Worm (Caenorhabditis elegans) whole organism, L1 larva: ENCODE measurements around the gene B0252.8.

Experiments
- C04F5.9 ChIP-seq: sonication (generic microtip); optimal IDR thresholded peaks from 2 replicates; lab custom pipeline; 2016; ENCODE audit warnings: missing genetic modification characterization, missing compliant biosample characterization
- C16A3.4 ChIP-seq: fragments of 150-350 bp; optimal IDR thresholded peaks from 2 replicates; lab custom pipeline; 2014; ENCODE audit warnings: missing biosample characterization, missing genetic modification characterization
- F16B12.6 ChIP-seq: fragments of 150-350 bp; optimal IDR thresholded peaks from 2 replicates; lab custom pipeline; 2014; ENCODE audit warnings: missing biosample characterization, missing genetic modification characterization
- alr-1 ChIP-seq: fragments of 200-800 bp; sonication (Bioruptor generic); optimal IDR thresholded peaks from 2 replicates; lab custom pipeline; 2018; ENCODE audit warnings: borderline replicate concordance, mild to moderate bottlenecking, missing genetic modification characterization, missing compliant biosample characterization
- blmp-1 ChIP-seq: fragments of 150-350 bp; optimal IDR thresholded peaks from 2 replicates; lab custom pipeline; 2014; ENCODE audit warnings: missing biosample characterization, missing genetic modification characterization
- ceh-63 ChIP-seq: fragments of 200-800 bp; sonication (Bioruptor generic); optimal IDR thresholded peaks from 2 replicates; lab custom pipeline; 2018; ENCODE audit warnings: mild to moderate bottlenecking, missing genetic modification characterization, missing compliant biosample characterization
- ceh-8 ChIP-seq: fragments of 200-800 bp; sonication (Bioruptor generic); optimal IDR thresholded peaks from 2 replicates; lab custom pipeline; 2018; ENCODE audit warnings: mild to moderate bottlenecking, missing genetic modification characterization, moderate library complexity, missing compliant biosample characterization
- ces-1 ChIP-seq: fragments of 150-350 bp; optimal IDR thresholded peaks from 2 replicates; lab custom pipeline; 2014; ENCODE audit warnings: missing biosample characterization, missing genetic modification reagents, missing genetic modification characterization
- dpl-1 ChIP-seq, 3 experiments: fragments of 150-350 bp in 2 of 3; sonication (generic microtip) in 1 of 3; optimal IDR thresholded peaks; 2 replicates each; lab custom pipeline; 2014 to 2017; ENCODE audit warnings: missing biosample characterization in 3 of 3, missing genetic modification characterization in 3 of 3, missing genetic modification reagents in 3 of 3
- dsc-1 ChIP-seq: sonication (generic microtip); optimal IDR thresholded peaks from 2 replicates; lab custom pipeline; 2016; ENCODE audit warnings: mild to moderate bottlenecking, missing genetic modification characterization, missing compliant biosample characterization
- efl-1 ChIP-seq, 4 experiments: fragments of 150-350 bp; optimal IDR thresholded peaks in 3 of 4; peaks in 1 of 4; 1 replicate in 1 of 4; 2 replicates in 3 of 4; lab custom pipeline; 2014; ENCODE audit warnings: missing biosample characterization in 2 of 4, missing genetic modification characterization in 2 of 4, missing genetic modification reagents in 2 of 4
- egl-13 ChIP-seq: sonication (generic microtip); optimal IDR thresholded peaks from 2 replicates; lab custom pipeline; 2016; ENCODE audit warnings: missing genotype, missing genetic modification reagents, missing genetic modification characterization, missing compliant biosample characterization
- egl-27 ChIP-seq, 2 experiments: fragments of 150-350 bp in 1 of 2; sonication (generic microtip); optimal IDR thresholded peaks; 3 replicates each; lab custom pipeline; 2017 to 2018; ENCODE audit warnings: missing biosample characterization in 2 of 2, missing genetic modification characterization in 2 of 2, missing genetic modification reagents in 2 of 2
- ets-5 ChIP-seq: fragments of 200-800 bp; sonication (Bioruptor generic); IDR thresholded peaks from 2 replicates; pipeline ENCODE4 v1.3.6; 2022; ENCODE audit warnings: missing genetic modification characterization, missing compliant biosample characterization
- fkh-10 ChIP-seq: sonication (generic microtip); optimal IDR thresholded peaks from 2 replicates; lab custom pipeline; 2017; ENCODE audit warnings: missing biosample characterization, missing genetic modification reagents, missing genetic modification characterization
- fkh-8 ChIP-seq: sonication (generic microtip); optimal IDR thresholded peaks from 2 replicates; lab custom pipeline; 2016; ENCODE audit warnings: mild to moderate bottlenecking, missing genetic modification characterization, missing compliant biosample characterization
- grh-1 ChIP-seq: fragments of 200-800 bp; sonication (Bioruptor generic); IDR thresholded peaks from 2 replicates; pipeline ENCODE4 v1.3.6; 2022; ENCODE audit warnings: missing genetic modification reagents, missing genetic modification characterization, missing compliant biosample characterization
- hlh-4 ChIP-seq: sonication (generic microtip); optimal IDR thresholded peaks from 2 replicates; lab custom pipeline; 2016; ENCODE audit warnings: mild to moderate bottlenecking, missing genetic modification characterization, missing compliant biosample characterization
- hpl-2 ChIP-seq: fragments of 150-350 bp; optimal IDR thresholded peaks from 2 replicates; lab custom pipeline; 2014; ENCODE audit warnings: missing biosample characterization, missing genetic modification reagents, missing genetic modification characterization
- isw-1 ChIP-seq: fragments of 200-800 bp; sonication (Bioruptor generic); IDR thresholded peaks from 2 replicates; pipeline ENCODE4 v1.3.6; 2022; ENCODE audit warnings: missing genetic modification characterization, missing compliant biosample characterization
- lin-14 ChIP-seq: fragments of 200-800 bp; sonication (Bioruptor generic); optimal IDR thresholded peaks from 2 replicates; lab custom pipeline; 2018; ENCODE audit warnings: mild to moderate bottlenecking, missing genetic modification characterization, moderate library complexity, missing compliant biosample characterization
- lin-35 ChIP-seq, 2 experiments: fragments of 150-350 bp; optimal IDR thresholded peaks; 2 replicates each; lab custom pipeline; 2014; ENCODE audit warnings: missing biosample characterization in 2 of 2, missing genetic modification characterization in 2 of 2, missing genetic modification reagents in 2 of 2
- mdl-1 ChIP-seq, 2 experiments: fragments of 150-350 bp; optimal IDR thresholded peaks; 2 replicates each; lab custom pipeline; 2014 to 2017; ENCODE audit warnings: missing biosample characterization in 2 of 2, missing genetic modification characterization in 2 of 2, inconsistent platforms in 1 of 2
- mef-2 ChIP-seq: fragments of 150-350 bp; optimal IDR thresholded peaks from 2 replicates; lab custom pipeline; 2014; ENCODE audit warnings: missing biosample characterization, missing genetic modification characterization
- mep-1 ChIP-seq: fragments of 150-350 bp; optimal IDR thresholded peaks from 2 replicates; lab custom pipeline; 2014; ENCODE audit warnings: missing biosample characterization, missing genetic modification characterization
- nhr-11 ChIP-seq: fragments of 150-350 bp; optimal IDR thresholded peaks from 2 replicates; lab custom pipeline; 2014; ENCODE audit warnings: missing biosample characterization, missing genetic modification characterization
- nhr-19 ChIP-seq: fragments of 200-800 bp; sonication (Bioruptor generic); conservative IDR thresholded peaks from 2 replicates; pipeline ENCODE4 v1.3.6; 2022; ENCODE audit warnings: missing genetic modification characterization, missing compliant biosample characterization
- nhr-20 ChIP-seq: sonication (generic microtip); optimal IDR thresholded peaks from 2 replicates; lab custom pipeline; 2016; ENCODE audit warnings: mild to moderate bottlenecking, missing genetic modification characterization, missing compliant biosample characterization
- nhr-47 ChIP-seq: sonication (generic microtip); optimal IDR thresholded peaks from 2 replicates; lab custom pipeline; 2016; ENCODE audit warnings: mild to moderate bottlenecking, missing genetic modification characterization, moderate library complexity, missing compliant biosample characterization
- nhr-71 ChIP-seq: sonication (generic microtip); optimal IDR thresholded peaks from 2 replicates; lab custom pipeline; 2016; ENCODE audit warnings: mild to moderate bottlenecking, missing genetic modification characterization, moderate library complexity, missing compliant biosample characterization
- nhr-84 ChIP-seq: sonication (generic microtip); optimal IDR thresholded peaks from 2 replicates; lab custom pipeline; 2017; ENCODE audit warnings: missing biosample characterization, missing genetic modification characterization
- nhr-85 ChIP-seq: sonication (generic microtip); peaks from one replicate; lab custom pipeline; 2016; ENCODE audit warnings: missing genetic modification characterization, inconsistent platforms, missing compliant biosample characterization
- nhr-90 ChIP-seq: sonication (generic microtip); optimal IDR thresholded peaks from 2 replicates; lab custom pipeline; 2016; ENCODE audit warnings: mild to moderate bottlenecking, missing genetic modification characterization, missing compliant biosample characterization; ENCODE audit not compliant: poor library complexity
- pax-3 ChIP-seq: fragments of 200-800 bp; sonication (Bioruptor generic); optimal IDR thresholded peaks from 2 replicates; lab custom pipeline; 2018; ENCODE audit warnings: mild to moderate bottlenecking, missing genetic modification characterization, moderate library complexity, missing compliant biosample characterization
- pqm-1 ChIP-seq: sonication (generic microtip); optimal IDR thresholded peaks from 3 replicates; lab custom pipeline; 2017; ENCODE audit warnings: missing biosample characterization, missing genetic modification characterization
- rnt-1 ChIP-seq: sonication (generic microtip); optimal IDR thresholded peaks from 2 replicates; lab custom pipeline; 2016; ENCODE audit warnings: mild to moderate bottlenecking, missing genetic modification characterization, moderate library complexity, missing compliant biosample characterization
- skn-1 ChIP-seq: fragments of 150-350 bp; optimal IDR thresholded peaks from 2 replicates; lab custom pipeline; 2014; ENCODE audit warnings: missing biosample characterization, missing genetic modification characterization
- snpc-4 ChIP-seq: fragments of 150-350 bp; optimal IDR thresholded peaks from 2 replicates; lab custom pipeline; 2014; ENCODE audit warnings: missing biosample characterization, missing genetic modification characterization
- snu-23 ChIP-seq: sonication (generic microtip); optimal IDR thresholded peaks from 2 replicates; lab custom pipeline; 2016; ENCODE audit warnings: missing genetic modification characterization, missing compliant biosample characterization
- sptf-1 ChIP-seq: fragments of 150-350 bp; optimal IDR thresholded peaks from 2 replicates; lab custom pipeline; 2014; ENCODE audit warnings: missing biosample characterization, missing genetic modification characterization
- swsn-7 ChIP-seq: sonication (generic microtip); optimal IDR thresholded peaks from 2 replicates; lab custom pipeline; 2016; ENCODE audit warnings: missing genetic modification characterization, missing compliant biosample characterization
- tbx-2 ChIP-seq: sonication (generic microtip); optimal IDR thresholded peaks from 2 replicates; lab custom pipeline; 2016; ENCODE audit warnings: missing genetic modification characterization, missing compliant biosample characterization
- unc-86 ChIP-seq: sonication (generic microtip); optimal IDR thresholded peaks from 2 replicates; lab custom pipeline; 2016; ENCODE audit warnings: missing genetic modification characterization, missing compliant biosample characterization
- zag-1 ChIP-seq: fragments of 150-350 bp; optimal IDR thresholded peaks from 2 replicates; lab custom pipeline; 2014; ENCODE audit warnings: missing biosample characterization, missing genetic modification characterization
- zip-4 ChIP-seq: fragments of 200-800 bp; sonication (Bioruptor generic); optimal IDR thresholded peaks from 2 replicates; lab custom pipeline; 2018; ENCODE audit warnings: mild to moderate bottlenecking, missing genetic modification characterization, moderate library complexity, missing compliant biosample characterization

Gene B0252.8

ce11 chrII:6940726-6941230 lies 24.8 kb downstream of the B0252.8 start:
- TF ChIP-seq fkh-8 (tag; lab: Kevin White, UChicago) (peak; percentile 40), F16B12.6 (tag; lab: Kevin White, UChicago) (no peak), mep-1 (tag; lab: Kevin White, UChicago) (peak; percentile 16), lin-14 (GFP tag; lab: Kevin White, UChicago) (peak; percentile 28), ets-5 (no peak), efl-1 (optimal IDR thresholded peaks at IDR 0.05; lab: Kevin White, UChicago) (no peak), efl-1 (GFP tag; optimal IDR thresholded peaks at IDR 0.05 in 1 of 2; lab: Kevin White, UChicago) (no peak), lin-35 (GFP tag; optimal IDR thresholded peaks at IDR 0.05; lab: Kevin White, UChicago) (no peak)
- TF ChIP-seq, all 84 proteins: peak for 3

ce11 chrII:6941520-6941919 lies 25.6 kb downstream of the B0252.8 start:
- TF ChIP-seq mdl-1 (tag; optimal IDR thresholded peaks at IDR 0.05; lab: Kevin White, UChicago) (no peak), fkh-10 (GFP tag; lab: Kevin White, UChicago) (peak; percentile 7), zip-4 (GFP tag; lab: Kevin White, UChicago) (no peak), nhr-84 (tag; lab: Kevin White, UChicago) (no peak), nhr-20 (tag; lab: Kevin White, UChicago) (no peak), hlh-4 (no peak), snu-23 (no peak), lin-35 (GFP tag; optimal IDR thresholded peaks at IDR 0.05; lab: Kevin White, UChicago) (no peak), blmp-1 (no peak), egl-27 (tag; optimal IDR thresholded peaks at IDR 0.05; lab: Kevin White, UChicago) (no peak), nhr-71 (tag; lab: Kevin White, UChicago) (peak; percentile 6), fkh-8 (tag; lab: Kevin White, UChicago) (peak; percentile 17), unc-86 (tag; lab: Kevin White, UChicago) (peak; percentile 25), lin-14 (GFP tag; lab: Kevin White, UChicago) (peak; percentile 70)

- TF ChIP-seq zag-1 (tag; lab: Kevin White, UChicago) (no peak), nhr-85 (no peak), tbx-2 (tag; lab: Kevin White, UChicago) (peak; percentile 25), egl-13 (tag; lab: Kevin White, UChicago) (no peak), hpl-2 (GFP tag; lab: Kevin White, UChicago) (no peak), skn-1 (peak; percentile 39), snu-23 (peak; percentile 8), pax-3 (tag; lab: Kevin White, UChicago) (no peak), grh-1 (no peak), dpl-1 (GFP tag; optimal IDR thresholded peaks at IDR 0.05; lab: Kevin White, UChicago) (no peak), C04F5.9 (tag; lab: Kevin White, UChicago) (peak; percentile 27), hlh-4 (no peak), ceh-63 (GFP tag; lab: Kevin White, UChicago) (no peak), snpc-4 (no peak), C16A3.4 (tag; lab: Kevin White, UChicago) (no peak), ces-1 (GFP tag; lab: Kevin White, UChicago) (no peak), efl-1 (optimal IDR thresholded peaks at IDR 0.05; lab: Kevin White, UChicago) (peak in 1 of 2 experiments; percentile 3), efl-1 (GFP tag; optimal IDR thresholded peaks at IDR 0.05 in 1 of 2; lab: Kevin White, UChicago) (peak in 1 of 2 experiments; percentile 79), mdl-1 (tag; optimal IDR thresholded peaks at IDR 0.05; lab: Kevin White, UChicago) (no peak), ceh-8 (GFP tag; lab: Kevin White, UChicago) (peak; percentile 61), mef-2 (tag; lab: Kevin White, UChicago) (no peak), nhr-90 (no peak), nhr-20 (tag; lab: Kevin White, UChicago) (no peak), rnt-1 (tag; lab: Kevin White, UChicago) (peak; percentile 23), isw-1 (GFP tag; lab: Robert Waterston, UW) (no peak), nhr-19 (no peak), swsn-7 (peak; percentile 33), nhr-11 (tag; lab: Kevin White, UChicago) (no peak), nhr-71 (tag; lab: Kevin White, UChicago) (peak; percentile 9), dsc-1 (peak; percentile 47), alr-1 (tag; lab: Kevin White, UChicago) (no peak), pqm-1 (tag; lab: Kevin White, UChicago) (no peak), lin-14 (GFP tag; lab: Kevin White, UChicago) (peak; percentile 77), sptf-1 (tag; lab: Kevin White, UChicago) (no peak), nhr-47 (tag; lab: Kevin White, UChicago) (peak; percentile 52)
Observed at ce11 chrII:6943299-6944051, 27.5 kb downstream of the B0252.8 start.
